Worm (Caenorhabditis elegans) whole organism, L4/young adult: ENCODE results near the gene B0250.18.

Experiments used
- W03F9.2 ChIP-seq: fragments of 150-350 bp; optimal IDR thresholded peaks from 2 replicates; lab custom pipeline; 2014; ENCODE audit warnings: missing biosample characterization, missing genetic modification characterization
- dao-5 ChIP-seq: sonication (generic microtip); optimal IDR thresholded peaks from 2 replicates; lab custom pipeline; 2016; ENCODE audit warnings: missing genotype, missing genetic modification characterization, moderate library complexity, missing compliant biosample characterization
- him-1 ChIP-seq: sonication (generic microtip); optimal IDR thresholded peaks from 2 replicates; lab custom pipeline; 2016; ENCODE audit warnings: missing genotype, missing genetic modification reagents, missing genetic modification characterization, missing compliant biosample characterization

ce11 chrV:20406817-20407216 is 53.9 kb downstream of the B0250.18 start:
- TF ChIP-seq him-1 (tag; lab: Kevin White, UChicago) (no peak), dao-5 (tag; lab: Kevin White, UChicago) (no peak), W03F9.2 (no peak)
